Worm (Caenorhabditis elegans): ENCODE results near the gene K11H12.1.

ce11 chrIV:654526-655440, 1.6 kb upstream of the K11H12.1 start, which contains the start of the genes rpl-15 and K11H12.8:
- TF ChIP-seq alr-1 (tag; optimal IDR thresholded peaks at IDR 0.05) (no peak), zag-1 (tag; optimal IDR thresholded peaks at IDR 0.05) (peak; percentile 99), unc-62 (GFP tag; optimal IDR thresholded peaks at IDR 0.05) (peak; percentile 99), snpc-4 (tag; optimal IDR thresholded peaks at IDR 0.05) (peak; percentile 97), nhr-237 (tag; optimal IDR thresholded peaks at IDR 0.05) (peak; percentile 91), unc-55 (GFP tag; optimal IDR thresholded peaks at IDR 0.05) (peak; percentile 100), nhr-11 (tag; optimal IDR thresholded peaks at IDR 0.05) (peak; percentile 77), Y55F3AM.14 (GFP tag; optimal IDR thresholded peaks at IDR 0.05) (peak; percentile 100), fos-1 (tag; optimal IDR thresholded peaks at IDR 0.05) (peak; percentile 100), ztf-4 (tag; optimal IDR thresholded peaks at IDR 0.05) (peak; percentile 100), peb-1 (tag; optimal IDR thresholded peaks at IDR 0.05) (no peak), lin-39 (tag; optimal IDR thresholded peaks at IDR 0.05) (peak; percentile 95), sem-4 (tag; optimal IDR thresholded peaks at IDR 0.05) (peak; percentile 100), ceh-16 (tag; optimal IDR thresholded peaks at IDR 0.05) (peak; percentile 99)
